Fruit fly (Drosophila melanogaster) whole organism, embryonic: ENCODE measurements around the gene HP1c.
A peak's percentile ranks its signal among the peaks of the same experiment; 100 is the strongest.

Experiments
- Ada2b ChIP-seq: fragments of 200-800 bp; sonication (Bioruptor generic); IDR thresholded peaks from 2 replicates; pipeline ENCODE4 v1.3.6; 2022; ENCODE audit warnings: missing biosample characterization, missing genetic modification characterization
- BtbVII ChIP-seq: fragments of 200-800 bp; sonication (Bioruptor generic); optimal IDR thresholded peaks from 3 replicates; lab custom pipeline; 2017; ENCODE audit warnings: missing biosample characterization, mild to moderate bottlenecking, missing genetic modification characterization
- CG10209 ChIP-seq: fragments of 200-800 bp; sonication (Bioruptor generic); optimal IDR thresholded peaks from 3 replicates; lab custom pipeline; 2017; ENCODE audit warnings: missing biosample characterization, mild to moderate bottlenecking, missing genetic modification characterization, missing genetic modification reagents
- CG11456 ChIP-seq: fragments of 200-800 bp; sonication (Bioruptor generic); IDR thresholded peaks from 3 replicates; pipeline ENCODE4 v1.3.6; 2022; ENCODE audit warnings: missing biosample characterization, missing genetic modification characterization
- CG11695 ChIP-seq: fragments of 200-800 bp; sonication (Bioruptor generic); IDR thresholded peaks from 3 replicates; pipeline ENCODE4 v1.3.6; 2022; ENCODE audit warnings: missing biosample characterization, missing genetic modification characterization
- CG11696 ChIP-seq: fragments of 200-800 bp; sonication (Bioruptor generic); IDR thresholded peaks from 2 replicates; pipeline ENCODE4 v1.3.6; 2022; ENCODE audit warnings: missing biosample characterization, missing genetic modification characterization
- CG12155 ChIP-seq: fragments of 200-800 bp; sonication (Bioruptor generic); optimal IDR thresholded peaks from 3 replicates; lab custom pipeline; 2016; ENCODE audit warnings: missing biosample characterization, missing genetic modification characterization
- CG14050 ChIP-seq: fragments of 200-800 bp; sonication (Bioruptor generic); IDR thresholded peaks from 3 replicates; pipeline ENCODE4 v1.3.6; 2022; ENCODE audit warnings: missing biosample characterization, missing genetic modification characterization
- CG14667 ChIP-seq: fragments of 200-800 bp; sonication (Bioruptor generic); IDR thresholded peaks from 2 replicates; pipeline ENCODE4 v1.3.6; 2022; ENCODE audit warnings: missing biosample characterization, missing genetic modification characterization
- CG1603 ChIP-seq: fragments of 200-800 bp; sonication (Bioruptor generic); optimal IDR thresholded peaks from 2 replicates; lab custom pipeline; 2019; ENCODE audit warnings: missing biosample characterization, mild to moderate bottlenecking, missing genetic modification characterization, moderate library complexity
- CG17186 ChIP-seq: fragments of 200-800 bp; sonication (Bioruptor generic); optimal IDR thresholded peaks from 3 replicates; lab custom pipeline; 2017; ENCODE audit warnings: missing biosample characterization, missing genetic modification reagents, missing genetic modification characterization
- CG6175 ChIP-seq: fragments of 200-800 bp; sonication (Bioruptor generic); IDR thresholded peaks from 3 replicates; pipeline ENCODE4 v1.3.6; 2022; ENCODE audit warnings: missing biosample characterization, missing genetic modification characterization
- CG7271 ChIP-seq: fragments of 200-800 bp; sonication (Bioruptor generic); optimal IDR thresholded peaks from 2 replicates; lab custom pipeline; 2018; ENCODE audit warnings: missing biosample characterization, mild to moderate bottlenecking, missing genetic modification characterization, moderate library complexity
- CG8290 ChIP-seq, 3 experiments: fragments of 200-800 bp; sonication (Bioruptor generic); optimal IDR thresholded peaks; 2 replicates each; lab custom pipeline; 2016 to 2019; ENCODE audit warnings: missing biosample characterization in 3 of 3, missing genetic modification characterization in 3 of 3, mild to moderate bottlenecking in 2 of 3, moderate library complexity in 1 of 3
- CG9932 ChIP-seq: fragments of 200-800 bp; sonication (Bioruptor generic); IDR thresholded peaks from 2 replicates; pipeline ENCODE4 v1.3.6; 2022; ENCODE audit warnings: missing biosample characterization, missing genetic modification characterization
- Drgx ChIP-seq: fragments of 200-800 bp; sonication (Bioruptor generic); IDR thresholded peaks from 2 replicates; pipeline ENCODE4 v1.3.6; 2022; ENCODE audit warnings: missing biosample characterization, missing genetic modification characterization
- Elba2 ChIP-seq: fragments of 200-800 bp; sonication (Bioruptor generic); optimal IDR thresholded peaks from 3 replicates; lab custom pipeline; 2016; ENCODE audit warnings: missing biosample characterization, missing genetic modification characterization
- Ets65A ChIP-seq: fragments of 200-800 bp; sonication (Bioruptor generic); peaks from one replicate; lab custom pipeline; 2016; ENCODE audit warnings: missing biosample characterization, missing genetic modification characterization
- HLH54F ChIP-seq: fragments of 200-800 bp; sonication (Bioruptor generic); optimal IDR thresholded peaks from 3 replicates; lab custom pipeline; 2016; ENCODE audit warnings: missing biosample characterization, missing genetic modification characterization
- Med ChIP-seq: fragments of 200-800 bp; sonication (Bioruptor generic); peaks from one replicate; lab custom pipeline; 2016; ENCODE audit warnings: missing biosample characterization, missing genetic modification characterization, mild to moderate bottlenecking, inconsistent platforms, moderate library complexity
- PHDP ChIP-seq: fragments of 200-800 bp; sonication (Bioruptor generic); optimal IDR thresholded peaks from 3 replicates; lab custom pipeline; 2018; ENCODE audit warnings: missing biosample characterization, mild to moderate bottlenecking, missing genetic modification characterization, moderate library complexity
- Xrp1 ChIP-seq: fragments of 200-800 bp; sonication (Bioruptor generic); IDR thresholded peaks from 2 replicates; pipeline ENCODE4 v1.3.6; 2022; ENCODE audit warnings: missing biosample characterization, missing genetic modification characterization
- al ChIP-seq: fragments of 200-800 bp; sonication (Bioruptor generic); IDR thresholded peaks from 2 replicates; pipeline ENCODE4 v1.3.6; 2022; ENCODE audit warnings: missing biosample characterization, missing genetic modification characterization
- cg ChIP-seq: fragments of 200-800 bp; sonication (Bioruptor generic); optimal IDR thresholded peaks from 3 replicates; lab custom pipeline; 2019; ENCODE audit warnings: missing biosample characterization, mild to moderate bottlenecking, missing genetic modification characterization, moderate library complexity
- ci ChIP-seq: fragments of 200-800 bp; sonication (Bioruptor generic); IDR thresholded peaks from 3 replicates; pipeline ENCODE4 v1.3.6; 2022; ENCODE audit warnings: missing biosample characterization, missing genetic modification characterization
- crc ChIP-seq: fragments of 200-800 bp; sonication (Bioruptor generic); optimal IDR thresholded peaks from 2 replicates; lab custom pipeline; 2016; ENCODE audit warnings: missing biosample characterization, missing genetic modification characterization
- eyg ChIP-seq: fragments of 200-800 bp; sonication (Bioruptor generic); optimal IDR thresholded peaks from 3 replicates; lab custom pipeline; 2016; ENCODE audit warnings: missing biosample characterization, missing genetic modification characterization
- fd3F ChIP-seq: fragments of 200-800 bp; sonication (Bioruptor generic); optimal IDR thresholded peaks from 2 replicates; lab custom pipeline; 2018; ENCODE audit warnings: missing biosample characterization, mild to moderate bottlenecking, missing genetic modification characterization, moderate library complexity
- fu2 ChIP-seq: fragments of 200-800 bp; sonication (Bioruptor generic); optimal IDR thresholded peaks from 2 replicates; lab custom pipeline; 2016; ENCODE audit warnings: missing biosample characterization, missing genetic modification characterization
- gce ChIP-seq: fragments of 200-800 bp; sonication (Bioruptor generic); IDR thresholded peaks from 3 replicates; pipeline ENCODE4 v1.3.6; 2022; ENCODE audit warnings: missing biosample characterization, missing genetic modification characterization
- hkb ChIP-seq, 2 experiments: fragments of 200-800 bp in 1 of 2; fragments of >200 bp in 1 of 2; sonication (Bioruptor generic) in 1 of 2; IDR thresholded peaks in 1 of 2; optimal IDR thresholded peaks in 1 of 2; 2 replicates each; pipeline versions ENCODE4 v1.3.6 to Lab custom; 2017 to 2022; ENCODE audit warnings: missing biosample characterization in 1 of 2, missing genetic modification characterization in 1 of 2
- nerfin-1 ChIP-seq: fragments of 200-800 bp; sonication (Bioruptor generic); optimal IDR thresholded peaks from 3 replicates; lab custom pipeline; 2019; ENCODE audit warnings: missing biosample characterization, mild to moderate bottlenecking, missing genetic modification characterization, moderate library complexity
- onecut ChIP-seq: fragments of 200-800 bp; sonication (Bioruptor generic); IDR thresholded peaks from 2 replicates; pipeline ENCODE4 v1.3.6; 2022; ENCODE audit warnings: missing biosample characterization, missing genetic modification characterization
- pan ChIP-seq, 4 experiments: fragments of >200 bp in 3 of 4; fragments of 200-800 bp in 1 of 4; sonication (Bioruptor generic) in 1 of 4; optimal IDR thresholded peaks in 3 of 4; IDR thresholded peaks in 1 of 4; 2 replicates each; pipeline versions ENCODE4 v1.3.6 to Lab custom; 2017 to 2022; ENCODE audit warnings: missing biosample characterization in 2 of 4, missing genetic modification characterization in 2 of 4, mixed read lengths in 1 of 4
- pnt ChIP-seq: fragments of 200-800 bp; sonication (Bioruptor generic); optimal IDR thresholded peaks from 3 replicates; lab custom pipeline; 2016; ENCODE audit warnings: missing biosample characterization, missing genetic modification characterization
- sens ChIP-seq: fragments of 200-800 bp; sonication (Bioruptor generic); peaks from one replicate; lab custom pipeline; 2016; ENCODE audit warnings: missing biosample characterization, missing genetic modification characterization
- slbo ChIP-seq: fragments of 200-800 bp; sonication (Bioruptor generic); IDR thresholded peaks from 2 replicates; pipeline ENCODE4 v1.3.6; 2022; ENCODE audit warnings: missing biosample characterization, missing genetic modification characterization
- unpg ChIP-seq: fragments of 200-800 bp; sonication (Bioruptor generic); optimal IDR thresholded peaks from 3 replicates; lab custom pipeline; 2018; ENCODE audit warnings: missing biosample characterization, mild to moderate bottlenecking, missing genetic modification characterization, moderate library complexity

Gene HP1c

DNA sequence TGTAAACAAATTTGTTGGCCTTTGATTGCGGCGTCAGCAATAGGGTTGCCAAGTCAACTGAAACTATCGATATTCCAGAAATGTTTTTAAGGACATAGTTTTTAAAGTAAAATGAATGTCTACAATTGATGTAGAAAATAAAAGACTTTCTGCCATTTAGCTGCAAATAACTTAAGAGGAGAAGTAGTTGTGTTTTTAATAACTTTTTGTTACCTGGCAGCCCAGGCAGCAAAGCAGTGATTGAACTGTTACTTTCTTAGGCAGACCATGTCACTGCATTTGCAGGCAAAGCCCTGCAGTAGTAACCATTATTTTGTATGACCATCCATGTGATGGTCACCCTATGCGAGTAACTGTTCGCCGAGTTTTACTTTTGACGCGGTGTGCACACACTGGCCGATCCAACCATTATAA lies 5.1 kb downstream of the HP1c start, which contains the start of the genes rumi, CG7029 and Usp12-46 (continued):
- peak; percentile 58 for TF ChIP-seq eyg
- peak; percentile 88 for TF ChIP-seq CG12155 (GFP tag; lab: Kevin White, UChicago)
- TF ChIP-seq Ada2b (GFP tag; lab: Robert Waterston, UW) = peak; percentile 81
- peak; percentile 99 for TF ChIP-seq Ets65A (GFP tag; lab: Kevin White, UChicago)
- peak; percentile 71 for TF ChIP-seq Elba2 (GFP tag; lab: Kevin White, UChicago)
- TF ChIP-seq fu2 = peak; percentile 90
- peak; percentile 86 for TF ChIP-seq CG11456 (GFP tag; lab: Robert Waterston, UW)
- peak; percentile 93 for TF ChIP-seq HLH54F (GFP tag; lab: Kevin White, UChicago)
- TF ChIP-seq PHDP (tag; lab: Kevin White, UChicago) = peak; percentile 85
- TF ChIP-seq crc (GFP tag; lab: Kevin White, UChicago) = peak; percentile 74
- TF ChIP-seq CG14667 = peak; percentile 59; the same call in 1 of the 2 replicates
- TF ChIP-seq fd3F (GFP tag; lab: Kevin White, UChicago) = peak; percentile 79
- TF ChIP-seq CG1603 = peak; percentile 89
- TF ChIP-seq CG9932 = peak; percentile 88
- TF ChIP-seq CG14050 (GFP tag; lab: Robert Waterston, UW) = peak; percentile 88
- peak; percentile 80 for TF ChIP-seq pnt (GFP tag; lab: Kevin White, UChicago)
- peak; percentile 52; the same call in 2 of the 3 replicates for TF ChIP-seq CG6175
- peak; percentile 58 for TF ChIP-seq CG7271 (tag; lab: Kevin White, UChicago)
- TF ChIP-seq gce (GFP tag; lab: Robert Waterston, UW) = peak; percentile 81
- peak; percentile 76 for TF ChIP-seq CG17186

DNA sequence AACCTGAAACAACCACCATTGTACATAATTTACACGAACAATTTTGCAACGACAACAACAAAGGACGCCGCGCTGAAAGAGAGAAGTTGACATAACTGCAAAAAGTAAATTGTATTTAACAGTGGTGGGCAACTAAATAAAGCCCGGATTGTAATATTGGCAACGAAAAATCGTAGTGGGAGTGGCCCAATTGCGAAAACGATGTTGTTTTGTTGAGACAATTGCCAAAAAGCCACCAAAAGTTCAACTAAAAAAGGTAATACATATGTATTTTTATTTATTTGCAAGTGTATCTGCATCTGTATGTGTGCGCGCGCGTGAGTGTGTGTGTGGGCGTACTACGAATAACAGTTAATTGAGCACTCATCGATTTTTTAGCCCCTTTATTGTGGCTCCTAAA lies 5.7 kb downstream of the HP1c start:
- TF ChIP-seq Drgx (0 out of 2 replicates have a peak, but pooled peaks have one; percentile 28), unpg (GFP tag; lab: Kevin White, UChicago) (peak; percentile 2), al (GFP tag; lab: Robert Waterston, UW) (no peak), ci (GFP tag; lab: Robert Waterston, UW) (peak; percentile 5; the same call in 1 of the 3 replicates), CG11696 (GFP tag; lab: Robert Waterston, UW) (peak; percentile 57), CG1603 (peak; percentile 3), CG11695 (0 out of 3 replicates have a peak, but pooled peaks have one; percentile 17), Ada2b (GFP tag; lab: Robert Waterston, UW) (peak; percentile 23; the same call in 1 of the 2 replicates), onecut (GFP tag; lab: Robert Waterston, UW) (peak; percentile 49; the same call in 1 of the 2 replicates), Xrp1 (GFP tag; lab: Robert Waterston, UW) (0 out of 2 replicates have a peak, but pooled peaks have one; percentile 19), slbo (GFP tag; lab: Robert Waterston, UW) (peak; percentile 15; the same call in 1 of the 2 replicates), hkb (optimal IDR thresholded peaks at IDR 0.05; lab: Kevin White, UChicago) (no peak), hkb (GFP tag; IDR thresholded peaks at IDR 0.05; lab: Robert Waterston, UW) (peak; percentile 35; the same call in 1 of the 2 replicates), CG8290 (GFP tag; optimal IDR thresholded peaks at IDR 0.05; lab: Kevin White, UChicago) (no peak), CG8290 (tag; optimal IDR thresholded peaks at IDR 0.05; lab: Kevin White, UChicago) (peak in 1 of 2 experiments; percentile 5), sens (GFP tag; lab: Kevin White, UChicago) (no peak), cg (GFP tag; lab: Kevin White, UChicago) (peak; percentile 60), CG10209 (GFP tag; lab: Kevin White, UChicago) (no peak), Med (GFP tag; lab: Kevin White, UChicago) (peak; percentile 75), nerfin-1 (peak; percentile 15), BtbVII (GFP tag; lab: Kevin White, UChicago) (no peak), pan (optimal IDR thresholded peaks at IDR 0.05; lab: Kevin White, UChicago) (no peak), pan (GFP tag; optimal IDR thresholded peaks at IDR 0.05 in 1 of 2, IDR thresholded peaks at IDR 0.05 in 1 of 2) (peak in 1 of 2 experiments; percentile 6)
